Worm (Caenorhabditis elegans) whole organism, L2 larva: ENCODE data around the gene meg-2.

ENCODE experiments used
- C34F6.9 ChIP-seq: fragments of 150-350 bp; optimal IDR thresholded peaks from 2 replicates; lab custom pipeline; 2014; ENCODE audit warnings: missing biosample characterization, missing genetic modification characterization
- F13H6.1 ChIP-seq: sonication (generic microtip); optimal IDR thresholded peaks from 2 replicates; lab custom pipeline; 2016; ENCODE audit warnings: missing genetic modification characterization, missing compliant biosample characterization
- R02D3.7 ChIP-seq: fragments of 150-350 bp; optimal IDR thresholded peaks from 2 replicates; lab custom pipeline; 2014; ENCODE audit warnings: missing biosample characterization, missing genetic modification characterization
- Y55F3AM.14 ChIP-seq: fragments of 200-800 bp; sonication (Bioruptor generic); optimal IDR thresholded peaks from 2 replicates; lab custom pipeline; 2018; ENCODE audit warnings: mild to moderate bottlenecking, missing genetic modification characterization, missing compliant biosample characterization
- ZK546.5 ChIP-seq: sonication (generic microtip); optimal IDR thresholded peaks from 2 replicates; lab custom pipeline; 2017; ENCODE audit warnings: missing biosample characterization, missing genetic modification characterization
- alr-1 ChIP-seq: fragments of 150-350 bp; optimal IDR thresholded peaks from 2 replicates; lab custom pipeline; 2014; ENCODE audit warnings: missing biosample characterization, missing genetic modification characterization
- aly-2 ChIP-seq: fragments of 150-350 bp; optimal IDR thresholded peaks from 2 replicates; lab custom pipeline; 2014; ENCODE audit warnings: missing biosample characterization, missing genetic modification characterization
- ama-1 ChIP-seq: fragments of 150-350 bp; optimal IDR thresholded peaks from 2 replicates; lab custom pipeline; 2018; ENCODE audit warnings: inconsistent platforms
- blmp-1 ChIP-seq: sonication (generic microtip); optimal IDR thresholded peaks from 2 replicates; lab custom pipeline; 2017; ENCODE audit warnings: missing genetic modification characterization, mild to moderate bottlenecking, missing compliant biosample characterization, antibody characterized with exemption, moderate library complexity; ENCODE audit not compliant: insufficient read depth
- ceh-16 ChIP-seq: fragments of 150-350 bp; optimal IDR thresholded peaks from 2 replicates; lab custom pipeline; 2014; ENCODE audit warnings: missing biosample characterization, missing genetic modification characterization
- ceh-82 ChIP-seq: fragments of 150-350 bp; optimal IDR thresholded peaks from 2 replicates; lab custom pipeline; 2014; ENCODE audit warnings: missing biosample characterization, missing genetic modification characterization
- crh-2 ChIP-seq: sonication (generic microtip); optimal IDR thresholded peaks from 2 replicates; lab custom pipeline; 2017; ENCODE audit warnings: missing biosample characterization, missing genetic modification characterization
- dmd-4 ChIP-seq: sonication (generic microtip); optimal IDR thresholded peaks from 2 replicates; lab custom pipeline; 2017; ENCODE audit warnings: missing biosample characterization, missing genetic modification characterization
- elt-3 ChIP-seq: sonication (generic microtip); optimal IDR thresholded peaks from 2 replicates; lab custom pipeline; 2017; ENCODE audit warnings: missing biosample characterization, missing genetic modification characterization
- fos-1 ChIP-seq: fragments of 150-350 bp; optimal IDR thresholded peaks from 2 replicates; lab custom pipeline; 2014; ENCODE audit warnings: missing biosample characterization, missing genetic modification characterization
- lin-13 ChIP-seq: fragments of 150-350 bp; optimal IDR thresholded peaks from 2 replicates; lab custom pipeline; 2014; ENCODE audit warnings: missing biosample characterization, missing genetic modification reagents, missing genetic modification characterization
- lin-39 ChIP-seq: fragments of 150-350 bp; optimal IDR thresholded peaks from 2 replicates; lab custom pipeline; 2014; ENCODE audit warnings: missing biosample characterization, missing genetic modification reagents, missing genetic modification characterization
- lsy-2 ChIP-seq, 2 experiments: fragments of 150-350 bp in 1 of 2; sonication (generic microtip) in 1 of 2; optimal IDR thresholded peaks; 2 replicates each; lab custom pipeline; 2014 to 2017; ENCODE audit warnings: missing biosample characterization in 2 of 2, missing genetic modification characterization in 2 of 2
- mbf-1 ChIP-seq: sonication (generic microtip); optimal IDR thresholded peaks from 2 replicates; lab custom pipeline; 2017; ENCODE audit warnings: missing biosample characterization, missing genetic modification characterization
- mdl-1 ChIP-seq, 2 experiments: fragments of 150-350 bp in 1 of 2; sonication (generic microtip) in 1 of 2; optimal IDR thresholded peaks; 2 replicates each; lab custom pipeline; 2017; ENCODE audit warnings: missing biosample characterization in 2 of 2, missing genetic modification characterization in 2 of 2
- nhr-10 ChIP-seq: sonication (generic microtip); optimal IDR thresholded peaks from 2 replicates; lab custom pipeline; 2017; ENCODE audit warnings: missing biosample characterization, missing genetic modification characterization
- nhr-12 ChIP-seq: fragments of 150-350 bp; optimal IDR thresholded peaks from 2 replicates; lab custom pipeline; 2014; ENCODE audit warnings: missing biosample characterization, missing genetic modification characterization
- nhr-129 ChIP-seq: fragments of 150-350 bp; optimal IDR thresholded peaks from 2 replicates; lab custom pipeline; 2014; ENCODE audit warnings: missing biosample characterization, missing genetic modification characterization
- nhr-21 ChIP-seq: fragments of 150-350 bp; optimal IDR thresholded peaks from 2 replicates; lab custom pipeline; 2014; ENCODE audit warnings: missing biosample characterization, missing genetic modification characterization
- nhr-23 ChIP-seq: fragments of 150-350 bp; optimal IDR thresholded peaks from 2 replicates; lab custom pipeline; 2014; ENCODE audit warnings: missing biosample characterization, missing genetic modification reagents, missing genetic modification characterization
- nhr-237 ChIP-seq: fragments of 150-350 bp; optimal IDR thresholded peaks from 2 replicates; lab custom pipeline; 2014; ENCODE audit warnings: missing biosample characterization, missing genetic modification characterization
- nhr-25 ChIP-seq: fragments of 150-350 bp; sonication (generic microtip); optimal IDR thresholded peaks from 3 replicates; lab custom pipeline; 2014; ENCODE audit warnings: missing biosample characterization, missing genetic modification characterization
- nhr-6 ChIP-seq: fragments of 150-350 bp; optimal IDR thresholded peaks from 2 replicates; lab custom pipeline; 2014; ENCODE audit warnings: missing biosample characterization, missing genetic modification characterization
- nhr-77 ChIP-seq: fragments of 150-350 bp; optimal IDR thresholded peaks from 2 replicates; lab custom pipeline; 2014; ENCODE audit warnings: missing biosample characterization, missing genetic modification characterization
- peb-1 ChIP-seq: fragments of 150-350 bp; optimal IDR thresholded peaks from 2 replicates; lab custom pipeline; 2014; ENCODE audit warnings: missing biosample characterization, missing genetic modification characterization
- skn-1 ChIP-seq: sonication (generic microtip); optimal IDR thresholded peaks from 2 replicates; lab custom pipeline; 2017; ENCODE audit warnings: missing biosample characterization, missing genetic modification characterization
- sma-3 ChIP-seq: sonication (generic microtip); optimal IDR thresholded peaks from 2 replicates; lab custom pipeline; 2016; ENCODE audit warnings: missing genetic modification reagents, missing genetic modification characterization, missing compliant biosample characterization
- sma-9 ChIP-seq, 2 experiments: fragments of 150-350 bp in 1 of 2; sonication (generic microtip) in 1 of 2; optimal IDR thresholded peaks; 2 replicates each; lab custom pipeline; 2014 to 2016; ENCODE audit warnings: missing genetic modification characterization in 2 of 2, mild to moderate bottlenecking in 1 of 2, missing biosample characterization in 1 of 2, missing compliant biosample characterization in 1 of 2, missing genetic modification reagents in 1 of 2, moderate library complexity in 1 of 2
- snpc-4 ChIP-seq: fragments of 150-350 bp; optimal IDR thresholded peaks from 2 replicates; lab custom pipeline; 2014; ENCODE audit warnings: missing biosample characterization, missing genetic modification characterization
- unc-39 ChIP-seq: fragments of 150-350 bp; optimal IDR thresholded peaks from 2 replicates; lab custom pipeline; 2014; ENCODE audit warnings: missing biosample characterization, missing genetic modification characterization
- unc-55 ChIP-seq: fragments of 150-350 bp; sonication (generic microtip); optimal IDR thresholded peaks from 3 replicates; lab custom pipeline; 2014; ENCODE audit warnings: missing biosample characterization, missing genetic modification reagents, missing genetic modification characterization
- unc-62 ChIP-seq: fragments of 150-350 bp; optimal IDR thresholded peaks from 2 replicates; lab custom pipeline; 2014; ENCODE audit warnings: missing biosample characterization, missing genetic modification reagents, missing genetic modification characterization
- zag-1 ChIP-seq: fragments of 150-350 bp; optimal IDR thresholded peaks from 2 replicates; lab custom pipeline; 2014; ENCODE audit warnings: missing biosample characterization, missing genetic modification characterization
- ztf-1 ChIP-seq: fragments of 200-800 bp; sonication (Bioruptor generic); conservative IDR thresholded peaks from 2 replicates; pipeline ENCODE4 v1.3.6; 2022; ENCODE audit warnings: missing genetic modification characterization, missing compliant biosample characterization
- ztf-11 ChIP-seq: sonication (generic microtip); optimal IDR thresholded peaks from 2 replicates; lab custom pipeline; 2017; ENCODE audit warnings: missing biosample characterization, missing genetic modification characterization
- ztf-4 ChIP-seq: fragments of 150-350 bp; optimal IDR thresholded peaks from 2 replicates; lab custom pipeline; 2014; ENCODE audit warnings: missing biosample characterization, missing genetic modification characterization

Gene meg-2

DNA sequence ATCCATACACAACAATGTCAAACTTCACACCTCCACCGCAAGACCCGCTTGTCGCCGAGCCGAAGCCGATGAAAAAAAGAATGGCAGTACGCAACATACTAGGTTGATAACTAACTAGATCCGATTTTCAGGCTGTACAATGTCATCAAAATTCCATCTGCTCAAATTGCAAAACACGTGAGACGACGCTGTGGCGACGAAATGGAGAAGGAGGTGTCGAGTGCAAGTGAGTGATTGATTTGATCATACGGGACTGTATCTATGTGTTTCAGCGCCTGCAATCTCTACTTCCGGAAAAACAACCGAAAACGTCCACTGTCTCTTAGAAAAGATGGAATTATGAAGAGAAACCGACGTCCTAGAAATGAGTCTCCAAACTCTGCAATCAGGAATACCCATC lies 14.4 kb upstream of the meg-2 start:
- peak; percentile 9 for TF ChIP-seq nhr-21
- no peak for TF ChIP-seq alr-1 (tag; lab: Kevin White, UChicago)
- TF ChIP-seq crh-2 (tag; lab: Kevin White, UChicago) = no peak

DNA sequence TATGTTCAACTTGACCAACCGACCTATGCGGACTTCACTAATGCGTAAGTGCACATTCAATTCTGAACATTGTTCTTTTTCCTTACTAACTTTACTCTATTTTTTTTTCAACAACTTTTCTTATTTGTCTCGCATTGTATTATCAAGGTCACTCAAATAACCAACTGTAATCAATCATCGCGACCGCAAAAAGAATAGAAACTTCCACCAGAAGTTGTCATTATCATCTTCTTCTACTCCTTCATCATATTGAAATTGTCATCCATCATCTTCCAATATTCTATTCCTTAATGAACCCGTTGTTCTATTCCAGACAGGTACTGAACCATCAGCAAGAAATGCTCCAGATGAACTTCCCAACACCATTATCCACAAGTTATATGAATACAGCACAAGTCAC lies 13.5 kb upstream of the meg-2 start:
- TF ChIP-seq F13H6.1 (tag; lab: Kevin White, UChicago) (no peak), ceh-82 (tag; lab: Kevin White, UChicago) (no peak), lsy-2 (tag; optimal IDR thresholded peaks at IDR 0.05; lab: Kevin White, UChicago) (no peak), unc-62 (GFP tag; lab: Kevin White, UChicago) (no peak), nhr-25 (tag; lab: Kevin White, UChicago) (peak; percentile 19), nhr-21 (peak; percentile 19), sma-9 (GFP tag; optimal IDR thresholded peaks at IDR 0.05; lab: Kevin White, UChicago) (no peak), sma-9 (tag; optimal IDR thresholded peaks at IDR 0.05; lab: Kevin White, UChicago) (no peak), crh-2 (tag; lab: Kevin White, UChicago) (no peak), sma-3 (GFP tag; lab: Kevin White, UChicago) (peak; percentile 5), R02D3.7 (tag; lab: Kevin White, UChicago) (no peak), nhr-77 (no peak), mdl-1 (tag; optimal IDR thresholded peaks at IDR 0.05; lab: Kevin White, UChicago) (no peak), skn-1 (tag; lab: Kevin White, UChicago) (no peak)

DNA sequence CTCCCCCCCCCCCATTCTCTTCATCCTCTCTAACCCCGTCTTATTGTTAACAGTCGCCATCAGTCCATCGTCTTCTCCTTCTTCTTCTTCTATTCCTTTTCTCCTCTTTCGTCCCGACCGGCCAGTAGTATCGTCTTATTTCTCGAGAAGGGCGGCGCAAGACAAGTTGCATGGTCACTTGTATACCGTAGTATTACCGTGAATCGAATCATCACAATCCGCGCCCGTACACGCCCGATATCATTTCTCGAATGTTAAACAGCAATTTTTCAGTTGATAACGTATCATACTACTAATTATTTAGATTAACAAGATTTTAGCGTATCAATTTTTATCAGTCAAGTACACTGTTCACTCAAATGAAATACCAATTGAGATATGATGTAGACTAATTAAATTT lies 12.0 kb upstream of the meg-2 start:
- TF ChIP-seq aly-2 (tag; lab: Kevin White, UChicago) (no peak), sma-9 (GFP tag; optimal IDR thresholded peaks at IDR 0.05; lab: Kevin White, UChicago) (no peak), sma-9 (tag; optimal IDR thresholded peaks at IDR 0.05; lab: Kevin White, UChicago) (no peak), ztf-1 (no peak), alr-1 (tag; lab: Kevin White, UChicago) (no peak), peb-1 (tag; lab: Kevin White, UChicago) (no peak), lsy-2 (tag; optimal IDR thresholded peaks at IDR 0.05; lab: Kevin White, UChicago) (peak in 1 of 2 experiments; percentile 31), ceh-82 (tag; lab: Kevin White, UChicago) (no peak), unc-55 (GFP tag; lab: Kevin White, UChicago) (no peak), F13H6.1 (tag; lab: Kevin White, UChicago) (no peak), elt-3 (peak; percentile 9), lin-39 (tag; lab: Kevin White, UChicago) (no peak), Y55F3AM.14 (GFP tag; lab: Kevin White, UChicago) (no peak), nhr-21 (peak; percentile 33)

DNA sequence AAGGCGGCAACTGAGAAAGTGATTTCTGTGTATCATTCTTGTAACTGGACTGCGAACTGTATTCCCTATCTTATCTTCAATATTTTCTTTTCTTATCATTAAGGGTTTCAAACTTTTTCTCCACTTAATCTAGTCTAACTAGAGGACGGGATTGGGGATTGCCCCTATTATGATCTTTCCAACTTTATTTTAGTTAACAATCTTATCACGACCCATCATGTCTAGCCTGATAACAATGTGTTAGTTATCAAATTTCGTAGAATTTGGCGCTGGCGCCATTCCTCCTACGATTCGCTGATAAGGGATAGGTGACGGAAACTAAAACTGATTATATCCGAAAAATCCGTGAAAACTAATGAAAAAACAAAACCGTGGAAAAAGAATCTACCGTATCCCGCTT lies 11.4 kb upstream of the meg-2 start:
- TF ChIP-seq fos-1 (tag; lab: Kevin White, UChicago) (peak; percentile 54), ztf-4 (tag; lab: Kevin White, UChicago) (no peak), crh-2 (tag; lab: Kevin White, UChicago) (peak; percentile 22), mbf-1 (tag; lab: Kevin White, UChicago) (no peak), sma-9 (GFP tag; optimal IDR thresholded peaks at IDR 0.05; lab: Kevin White, UChicago) (peak; percentile 86), sma-9 (tag; optimal IDR thresholded peaks at IDR 0.05; lab: Kevin White, UChicago) (no peak), unc-55 (GFP tag; lab: Kevin White, UChicago) (no peak), sma-3 (GFP tag; lab: Kevin White, UChicago) (peak; percentile 17), elt-3 (peak; percentile 59), nhr-23 (tag; lab: Kevin White, UChicago) (no peak)

DNA sequence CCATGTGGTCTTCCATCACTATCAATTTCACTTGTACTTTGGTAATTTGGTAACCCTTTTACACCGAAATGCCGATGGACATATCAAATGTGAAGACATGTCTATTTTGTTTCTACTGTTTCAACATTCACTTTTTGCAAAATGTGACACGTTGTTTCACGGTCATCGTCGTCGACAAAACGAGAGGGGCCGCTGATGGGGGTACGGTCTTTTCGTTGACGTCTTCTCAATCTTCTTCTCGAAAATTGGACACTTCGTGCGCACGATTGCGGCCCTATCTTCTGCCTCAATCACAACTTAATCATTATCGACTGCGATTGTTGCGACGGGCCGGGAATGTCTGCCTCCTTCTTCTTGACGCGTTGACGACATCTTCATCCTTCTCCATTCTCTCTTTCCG lies 10.8 kb upstream of the meg-2 start:
- TF ChIP-seq unc-55 (GFP tag; lab: Kevin White, UChicago) (no peak), ztf-1 (no peak), ama-1 (no peak), R02D3.7 (tag; lab: Kevin White, UChicago) (no peak), ztf-11 (tag; lab: Kevin White, UChicago) (no peak), nhr-25 (tag; lab: Kevin White, UChicago) (peak; percentile 20), mdl-1 (tag; optimal IDR thresholded peaks at IDR 0.05; lab: Kevin White, UChicago) (no peak), F13H6.1 (tag; lab: Kevin White, UChicago) (no peak), ceh-16 (tag; lab: Kevin White, UChicago) (peak; percentile 51), nhr-129 (peak; percentile 16), nhr-10 (tag; lab: Kevin White, UChicago) (no peak), aly-2 (tag; lab: Kevin White, UChicago) (no peak), zag-1 (tag; lab: Kevin White, UChicago) (no peak), nhr-6 (tag; lab: Kevin White, UChicago) (no peak), ztf-4 (tag; lab: Kevin White, UChicago) (no peak), dmd-4 (no peak), Y55F3AM.14 (GFP tag; lab: Kevin White, UChicago) (no peak), lin-13 (GFP tag; lab: Kevin White, UChicago) (no peak), sma-3 (GFP tag; lab: Kevin White, UChicago) (peak; percentile 32), nhr-237 (tag; lab: Kevin White, UChicago) (no peak), crh-2 (tag; lab: Kevin White, UChicago) (peak; percentile 46), nhr-21 (peak; percentile 63), nhr-77 (no peak), sma-9 (GFP tag; optimal IDR thresholded peaks at IDR 0.05; lab: Kevin White, UChicago) (peak; percentile 22), sma-9 (tag; optimal IDR thresholded peaks at IDR 0.05; lab: Kevin White, UChicago) (no peak), peb-1 (tag; lab: Kevin White, UChicago) (no peak), snpc-4 (tag; lab: Kevin White, UChicago) (no peak), unc-39 (tag; lab: Kevin White, UChicago) (no peak), nhr-12 (tag; lab: Kevin White, UChicago) (no peak), C34F6.9 (no peak), blmp-1 (tag; lab: Kevin White, UChicago) (peak; percentile 79), lin-39 (tag; lab: Kevin White, UChicago) (no peak), ZK546.5 (no peak)
